Worm (Caenorhabditis elegans): ENCODE results near the gene lips-12.

DNA sequence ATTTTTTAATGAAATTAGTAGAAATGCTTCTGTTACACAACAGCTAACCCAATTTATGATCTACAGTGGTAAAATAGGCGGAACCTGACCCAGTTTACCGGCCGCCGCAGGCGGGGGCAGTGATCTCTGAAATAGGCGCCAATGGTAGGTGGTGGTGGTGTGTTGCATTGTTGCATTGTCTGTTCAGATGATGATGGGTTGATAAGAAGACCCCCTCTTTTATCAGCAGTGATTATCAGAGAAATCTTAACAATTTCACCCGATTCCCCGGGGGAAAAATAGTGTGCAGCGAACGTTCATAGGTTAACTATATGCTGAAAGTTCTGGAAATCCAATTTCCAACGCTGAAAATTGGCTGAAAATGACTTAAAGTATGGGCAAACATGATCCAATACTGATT lies 24.6 kb upstream of the lips-12 start:
- TF ChIP-seq flt-1 (GFP tag; IDR thresholded peaks at IDR 0.05) (no peak), ztf-29 (GFP tag; IDR thresholded peaks at IDR 0.05) (no peak), ztf-23 (GFP tag; IDR thresholded peaks at IDR 0.05) (no peak), med-1 (GFP tag; optimal IDR thresholded peaks at IDR 0.05; ENCODE audit: insufficient read depth) (no peak), klf-2 (GFP tag; conservative IDR thresholded peaks at IDR 0.05) (no peak), ref-1 (GFP tag; conservative IDR thresholded peaks at IDR 0.05) (no peak)

All from whole organism, midembryonic.